Worm (Caenorhabditis elegans): ENCODE data around the gene ire-1.

DNA sequence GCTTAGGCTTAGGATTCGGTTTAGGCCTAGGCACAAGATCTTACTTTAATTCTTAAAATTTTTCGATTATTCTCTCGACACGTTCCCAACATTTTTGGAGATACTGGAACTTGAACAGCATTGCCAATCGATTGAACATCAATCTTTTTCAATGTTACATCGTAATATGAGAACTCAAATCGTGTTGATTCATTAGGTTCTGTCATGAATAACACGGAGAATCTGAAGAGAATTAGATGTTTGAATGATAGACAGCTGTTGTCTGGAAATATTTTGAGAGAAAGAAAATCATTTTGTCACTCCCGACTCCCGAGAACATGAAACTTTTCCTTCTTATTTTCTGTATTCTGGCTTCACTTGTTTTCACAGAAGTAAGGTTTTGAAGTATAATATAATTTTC is 44.6 kb upstream of the ire-1 start, which contains the start of gene T05C12.15:
- TF ChIP-seq fkh-10 (GFP tag; optimal IDR thresholded peaks at IDR 0.05) = no peak
- no peak for TF ChIP-seq ceh-31 (tag; optimal IDR thresholded peaks at IDR 0.05)
- no peak for TF ChIP-seq unc-3 (GFP tag; conservative IDR thresholded peaks at IDR 0.05)
- no peak for TF ChIP-seq unc-3 (tag; optimal IDR thresholded peaks at IDR 0.05)
- no peak for TF ChIP-seq nhr-11 (tag; optimal IDR thresholded peaks at IDR 0.05)
- TF ChIP-seq nfya-1 (tag; optimal IDR thresholded peaks at IDR 0.05) = no peak
- no peak for TF ChIP-seq hlh-30 (tag; optimal IDR thresholded peaks at IDR 0.05; ENCODE audit: insufficient read depth)
- no peak for TF ChIP-seq ama-1 (optimal IDR thresholded peaks at IDR 0.05)
- TF ChIP-seq unc-55 (GFP tag; optimal IDR thresholded peaks at IDR 0.05) = peak; percentile 20
- TF ChIP-seq ceh-19 (GFP tag; optimal IDR thresholded peaks at IDR 0.05) = no peak
- TF ChIP-seq ceh-2 (tag; optimal IDR thresholded peaks at IDR 0.05) = no peak
- TF ChIP-seq dve-1 (tag; optimal IDR thresholded peaks at IDR 0.05) = no peak
